Fruit fly (Drosophila melanogaster) whole organism, embryonic: ENCODE data around the gene feo.

Experiments used
- CG10147 ChIP-seq: fragments of 200-800 bp; sonication (Bioruptor generic); optimal IDR thresholded peaks from 2 replicates; lab custom pipeline; 2019; ENCODE audit warnings: missing biosample characterization, mild to moderate bottlenecking, missing genetic modification characterization, moderate library complexity
- CG11085 ChIP-seq: fragments of 200-800 bp; sonication (Bioruptor generic); IDR thresholded peaks from 2 replicates; pipeline ENCODE4 v1.3.6; 2022; ENCODE audit warnings: missing biosample characterization, missing genetic modification characterization
- CG12299 ChIP-seq: fragments of 200-800 bp; sonication (Bioruptor generic); optimal IDR thresholded peaks from 2 replicates; lab custom pipeline; 2018; ENCODE audit warnings: missing biosample characterization, mild to moderate bottlenecking, missing genetic modification characterization
- CG14014 ChIP-seq: fragments of 200-800 bp; sonication (Bioruptor generic); IDR thresholded peaks from 2 replicates; pipeline ENCODE4 v1.3.6; 2022; ENCODE audit warnings: missing biosample characterization, missing genetic modification characterization
- CG14441 ChIP-seq: fragments of 200-800 bp; sonication (Bioruptor generic); IDR thresholded peaks from 2 replicates; pipeline ENCODE4 v1.3.6; 2022; ENCODE audit warnings: missing biosample characterization, missing genetic modification characterization
- CG14860 ChIP-seq: fragments of 200-800 bp; sonication (Bioruptor generic); IDR thresholded peaks from 3 replicates; pipeline ENCODE4 v1.3.6; 2022; ENCODE audit warnings: missing biosample characterization, missing genetic modification characterization; ENCODE audit not compliant: partially characterized antibody
- CG1529 ChIP-seq: fragments of 200-800 bp; sonication (Bioruptor generic); optimal IDR thresholded peaks from 3 replicates; lab custom pipeline; 2018; ENCODE audit warnings: missing biosample characterization, missing genetic modification characterization
- CG15514 ChIP-seq: fragments of 200-800 bp; sonication (Bioruptor generic); optimal IDR thresholded peaks from 3 replicates; lab custom pipeline; 2017; ENCODE audit warnings: missing biosample characterization, missing genetic modification characterization, mild to moderate bottlenecking, moderate library complexity, missing genetic modification reagents
- CG1602 ChIP-seq: fragments of 200-800 bp; sonication (Bioruptor generic); optimal IDR thresholded peaks from 3 replicates; lab custom pipeline; 2016; ENCODE audit warnings: missing biosample characterization, missing genetic modification characterization
- CG16815 ChIP-seq: fragments of 200-800 bp; sonication (Bioruptor generic); optimal IDR thresholded peaks from 3 replicates; lab custom pipeline; 2017; ENCODE audit warnings: missing biosample characterization, mild to moderate bottlenecking, missing genetic modification characterization
- CG2712 ChIP-seq: fragments of 200-800 bp; optimal IDR thresholded peaks from 3 replicates; lab custom pipeline; 2019; ENCODE audit warnings: missing biosample characterization, mild to moderate bottlenecking, missing genetic modification characterization, moderate library complexity
- CG30431 ChIP-seq: fragments of 200-800 bp; sonication (Bioruptor generic); optimal IDR thresholded peaks from 2 replicates; lab custom pipeline; 2017; ENCODE audit warnings: missing biosample characterization, missing genetic modification characterization
- CG3065 ChIP-seq: fragments of 200-800 bp; sonication (Bioruptor generic); optimal IDR thresholded peaks from 2 replicates; lab custom pipeline; 2016; ENCODE audit warnings: missing biosample characterization, missing genetic modification characterization
- CG3838 ChIP-seq: fragments of 200-800 bp; sonication (Bioruptor generic); optimal IDR thresholded peaks from 3 replicates; lab custom pipeline; 2016; ENCODE audit warnings: missing biosample characterization, missing genetic modification characterization
- CG3847 ChIP-seq: fragments of 200-800 bp; sonication (Bioruptor generic); IDR thresholded peaks from 2 replicates; pipeline ENCODE4 v1.3.6; 2022; ENCODE audit warnings: missing biosample characterization, missing genetic modification characterization
- CG5180 ChIP-seq: fragments of 200-800 bp; sonication (Bioruptor generic); optimal IDR thresholded peaks from 3 replicates; lab custom pipeline; 2017; ENCODE audit warnings: missing biosample characterization, missing genetic modification characterization, mild to moderate bottlenecking, moderate library complexity, missing genetic modification reagents
- CG5245 ChIP-seq: fragments of 200-800 bp; sonication (Bioruptor generic); optimal IDR thresholded peaks from 3 replicates; lab custom pipeline; 2016; ENCODE audit warnings: missing biosample characterization, missing genetic modification characterization
- CG6765 ChIP-seq: fragments of 200-800 bp; sonication (Bioruptor generic); optimal IDR thresholded peaks from 3 replicates; lab custom pipeline; 2017; ENCODE audit warnings: missing biosample characterization, mild to moderate bottlenecking, missing genetic modification characterization
- CG7556 ChIP-seq: fragments of 200-800 bp; sonication (Bioruptor generic); optimal IDR thresholded peaks from 2 replicates; lab custom pipeline; 2017; ENCODE audit warnings: missing biosample characterization, mild to moderate bottlenecking, missing genetic modification characterization
- CG9437 ChIP-seq: fragments of 200-800 bp; sonication (Bioruptor generic); optimal IDR thresholded peaks from 2 replicates; lab custom pipeline; 2018; ENCODE audit warnings: missing biosample characterization, mild to moderate bottlenecking, missing genetic modification characterization
- CTCF ChIP-seq: fragments of 200-800 bp; sonication (Bioruptor generic); optimal IDR thresholded peaks from 2 replicates; lab custom pipeline; 2017; ENCODE audit warnings: missing biosample characterization, mild to moderate bottlenecking, missing genetic modification characterization, moderate library complexity
- D19A ChIP-seq: fragments of 200-800 bp; optimal IDR thresholded peaks from 3 replicates; lab custom pipeline; 2019; ENCODE audit warnings: missing biosample characterization, mild to moderate bottlenecking, missing genetic modification characterization, moderate library complexity
- Dp ChIP-seq: fragments of 200-800 bp; sonication (Bioruptor generic); optimal IDR thresholded peaks from 2 replicates; lab custom pipeline; 2018; ENCODE audit warnings: missing biosample characterization, mild to moderate bottlenecking, missing genetic modification characterization, moderate library complexity
- Ets65A ChIP-seq: fragments of 200-800 bp; sonication (Bioruptor generic); peaks from one replicate; lab custom pipeline; 2016; ENCODE audit warnings: missing biosample characterization, missing genetic modification characterization
- Hr3 ChIP-seq: fragments of 200-800 bp; sonication (Bioruptor generic); optimal IDR thresholded peaks from 3 replicates; lab custom pipeline; 2016; ENCODE audit warnings: missing biosample characterization, missing genetic modification characterization
- MESR4 ChIP-seq: fragments of 200-800 bp; sonication (Bioruptor generic); optimal IDR thresholded peaks from 2 replicates; lab custom pipeline; 2018; ENCODE audit warnings: missing biosample characterization, mild to moderate bottlenecking, missing genetic modification characterization, moderate library complexity
- Meics ChIP-seq: fragments of 200-800 bp; sonication (Bioruptor generic); optimal IDR thresholded peaks from 2 replicates; lab custom pipeline; 2017; ENCODE audit warnings: missing biosample characterization, mild to moderate bottlenecking, missing genetic modification characterization
- Neu2 ChIP-seq: fragments of 200-800 bp; sonication (Bioruptor generic); optimal IDR thresholded peaks from 3 replicates; lab custom pipeline; 2016; ENCODE audit warnings: missing biosample characterization, missing genetic modification characterization, borderline replicate concordance
- YL-1 ChIP-seq: fragments of 200-800 bp; sonication (Bioruptor generic); optimal IDR thresholded peaks from 3 replicates; lab custom pipeline; 2017; ENCODE audit warnings: missing biosample characterization, mild to moderate bottlenecking, missing genetic modification characterization
- ato ChIP-seq: fragments of 200-800 bp; sonication (Bioruptor generic); IDR thresholded peaks from 2 replicates; pipeline ENCODE4 v1.3.6; 2022; ENCODE audit warnings: missing biosample characterization, missing genetic modification characterization; ENCODE audit not compliant: partially characterized antibody
- chif ChIP-seq, 2 experiments: fragments of 200-800 bp; sonication (Bioruptor generic); optimal IDR thresholded peaks; 3 replicates each; lab custom pipeline; 2016; ENCODE audit warnings: missing biosample characterization in 2 of 2, missing genetic modification characterization in 2 of 2
- ci ChIP-seq: fragments of 200-800 bp; sonication (Bioruptor generic); IDR thresholded peaks from 3 replicates; pipeline ENCODE4 v1.3.6; 2022; ENCODE audit warnings: missing biosample characterization, missing genetic modification characterization
- croc ChIP-seq: fragments of 200-800 bp; sonication (Bioruptor generic); conservative IDR thresholded peaks from 3 replicates; pipeline ENCODE4 v1.3.6; 2022; ENCODE audit warnings: missing biosample characterization, missing genetic modification characterization
- eve ChIP-seq, 2 experiments: fragments of >200 bp; optimal IDR thresholded peaks; 2 replicates each; lab custom pipeline; 2017; ENCODE audit warnings: missing biosample characterization in 2 of 2, missing genetic modification characterization in 2 of 2
- gem ChIP-seq: fragments of 200-800 bp; sonication (Bioruptor generic); optimal IDR thresholded peaks from 2 replicates; lab custom pipeline; 2019; ENCODE audit warnings: missing biosample characterization, mild to moderate bottlenecking, missing genetic modification characterization, moderate library complexity
- gsb-n ChIP-seq: fragments of 200-800 bp; sonication (Bioruptor generic); optimal IDR thresholded peaks from 3 replicates; lab custom pipeline; 2018; ENCODE audit warnings: missing biosample characterization, mild to moderate bottlenecking, missing genetic modification characterization
- odd ChIP-seq: fragments of 200-800 bp; sonication (Bioruptor generic); optimal IDR thresholded peaks from 2 replicates; lab custom pipeline; 2017; ENCODE audit warnings: missing biosample characterization, mild to moderate bottlenecking, missing genetic modification characterization
- pan ChIP-seq, 4 experiments: fragments of >200 bp in 3 of 4; fragments of 200-800 bp in 1 of 4; sonication (Bioruptor generic) in 1 of 4; optimal IDR thresholded peaks in 3 of 4; IDR thresholded peaks in 1 of 4; 2 replicates each; pipeline versions ENCODE4 v1.3.6 to Lab custom; 2017 to 2022; ENCODE audit warnings: missing biosample characterization in 2 of 4, missing genetic modification characterization in 2 of 4, mixed read lengths in 1 of 4
- salm ChIP-seq: fragments of 200-800 bp; sonication (Bioruptor generic); optimal IDR thresholded peaks from 2 replicates; lab custom pipeline; 2018; ENCODE audit warnings: missing biosample characterization, mild to moderate bottlenecking, missing genetic modification characterization
- slbo ChIP-seq: fragments of 200-800 bp; sonication (Bioruptor generic); IDR thresholded peaks from 2 replicates; pipeline ENCODE4 v1.3.6; 2022; ENCODE audit warnings: missing biosample characterization, missing genetic modification characterization
- sna ChIP-seq: fragments of 200-800 bp; sonication (Bioruptor generic); IDR thresholded peaks from 2 replicates; pipeline ENCODE4 v1.3.6; 2022; ENCODE audit warnings: missing biosample characterization, missing genetic modification characterization; ENCODE audit not compliant: partially characterized antibody
- tio ChIP-seq: fragments of 200-800 bp; sonication (Bioruptor generic); optimal IDR thresholded peaks from 2 replicates; lab custom pipeline; 2017; ENCODE audit warnings: missing biosample characterization, missing genetic modification characterization, inconsistent platforms
- tup ChIP-seq: fragments of 200-800 bp; sonication (Bioruptor generic); optimal IDR thresholded peaks from 2 replicates; lab custom pipeline; 2016; ENCODE audit warnings: missing biosample characterization, mild to moderate bottlenecking, missing genetic modification characterization, moderate library complexity
- unpg ChIP-seq: fragments of 200-800 bp; sonication (Bioruptor generic); optimal IDR thresholded peaks from 3 replicates; lab custom pipeline; 2018; ENCODE audit warnings: missing biosample characterization, mild to moderate bottlenecking, missing genetic modification characterization, moderate library complexity
- wor ChIP-seq: fragments of 200-800 bp; sonication (Bioruptor generic); IDR thresholded peaks from 2 replicates; pipeline ENCODE4 v1.3.6; 2022; ENCODE audit warnings: missing biosample characterization, missing genetic modification characterization
- zen2 ChIP-seq: fragments of 200-800 bp; sonication (Bioruptor generic); IDR thresholded peaks from 3 replicates; pipeline ENCODE4 v1.3.6; 2022; ENCODE audit warnings: missing biosample characterization, missing genetic modification characterization; ENCODE audit not compliant: partially characterized antibody
- zfh1 ChIP-seq: fragments of 200-800 bp; sonication (Bioruptor generic); IDR thresholded peaks from 3 replicates; pipeline ENCODE4 v1.3.6; 2022; ENCODE audit warnings: missing biosample characterization, missing genetic modification characterization

feo gene

DNA sequence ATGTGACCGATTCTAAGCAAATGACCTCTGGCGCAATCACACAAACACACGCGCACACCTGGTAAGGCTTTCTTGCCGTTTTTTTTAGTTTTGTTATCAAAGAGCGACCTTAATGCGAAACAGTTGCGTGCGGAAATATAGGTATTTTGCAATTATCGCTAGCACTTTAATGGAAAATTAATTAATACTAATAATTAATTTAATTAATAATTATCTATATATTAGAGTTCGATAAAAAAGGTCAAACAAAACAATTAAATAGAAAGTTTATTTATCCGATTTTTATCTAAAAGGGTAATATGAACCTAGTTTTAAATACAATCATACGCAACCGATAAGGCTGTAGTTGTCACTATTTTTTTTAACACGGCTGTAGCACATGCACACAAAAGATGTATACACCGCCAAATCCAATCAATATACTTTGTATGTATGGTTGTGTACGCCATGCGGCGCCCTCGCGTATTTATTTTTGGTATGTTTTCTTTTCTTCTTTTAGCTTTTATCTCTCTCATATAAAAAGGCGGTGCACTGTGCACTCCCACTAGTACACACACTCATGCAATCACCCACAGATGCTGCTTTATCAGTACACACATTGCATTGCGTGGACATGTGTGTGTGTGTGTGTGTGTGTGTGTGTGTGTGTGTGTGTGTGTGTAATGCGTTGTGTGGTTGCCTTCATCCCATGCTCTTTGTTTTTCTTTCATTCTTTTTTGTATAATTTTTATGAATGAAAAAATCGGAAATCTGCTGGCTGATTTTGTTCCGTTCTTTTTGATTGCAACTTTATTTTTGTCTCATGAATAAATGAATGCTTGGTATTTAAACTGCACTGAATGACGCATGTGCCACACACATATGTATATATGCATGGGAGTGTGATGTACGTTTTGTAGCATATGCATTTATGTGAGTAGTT is 52.0 kb downstream of the feo start (continued):
- TF ChIP-seq CG14860: no peak
- 0 out of 2 replicates have a peak, but pooled peaks have one; percentile 29 for TF ChIP-seq CG3847
- no peak for TF ChIP-seq chif (GFP tag; optimal IDR thresholded peaks at IDR 0.05; lab: Kevin White, UChicago)
- TF ChIP-seq Hr3 (GFP tag; lab: Kevin White, UChicago): peak; percentile 62
- peak; percentile 16 for TF ChIP-seq tio (GFP tag; lab: Kevin White, UChicago)
- TF ChIP-seq MESR4 (GFP tag; lab: Kevin White, UChicago): no peak
- peak; percentile 64 for TF ChIP-seq Ets65A (GFP tag; lab: Kevin White, UChicago)
- TF ChIP-seq YL-1 (GFP tag; lab: Kevin White, UChicago): no peak
- TF ChIP-seq pan (optimal IDR thresholded peaks at IDR 0.05; lab: Kevin White, UChicago): no peak
- peak in 1 of 2 experiments; percentile 62 for TF ChIP-seq pan (GFP tag; optimal IDR thresholded peaks at IDR 0.05 in 1 of 2, IDR thresholded peaks at IDR 0.05 in 1 of 2)
- peak; percentile 51 for TF ChIP-seq CG5180 (GFP tag; lab: Kevin White, UChicago)
- peak; percentile 42; the same call in 1 of the 2 replicates for TF ChIP-seq CG14441
- no peak for TF ChIP-seq tup
- TF ChIP-seq CG11085 (GFP tag; lab: Robert Waterston, UW): no peak
- TF ChIP-seq CTCF: peak; percentile 9
- peak; percentile 79 for TF ChIP-seq unpg (GFP tag; lab: Kevin White, UChicago)
- TF ChIP-seq CG2712 (tag; lab: Kevin White, UChicago): peak; percentile 81
- TF ChIP-seq D19A: peak; percentile 78
- TF ChIP-seq salm (tag; lab: Kevin White, UChicago): peak; percentile 60
- TF ChIP-seq CG12299: peak; percentile 57
- TF ChIP-seq ato (GFP tag; lab: Robert Waterston, UW): no peak
- no peak for TF ChIP-seq CG16815 (GFP tag; lab: Kevin White, UChicago)
- no peak for TF ChIP-seq CG30431 (GFP tag; lab: Kevin White, UChicago)
- TF ChIP-seq CG15514 (GFP tag; lab: Kevin White, UChicago): peak; percentile 24
- TF ChIP-seq ci (GFP tag; lab: Robert Waterston, UW): 0 out of 3 replicates have a peak, but pooled peaks have one; percentile 4
- TF ChIP-seq wor (GFP tag; lab: Robert Waterston, UW): peak; percentile 53
- peak in 1 of 2 experiments; percentile 46 for TF ChIP-seq eve (GFP tag; optimal IDR thresholded peaks at IDR 0.05; lab: Kevin White, UChicago)
- TF ChIP-seq slbo (GFP tag; lab: Robert Waterston, UW): peak; percentile 31; the same call in 1 of the 2 replicates
- peak; percentile 36 for TF ChIP-seq CG1602 (GFP tag; lab: Kevin White, UChicago)
- peak; percentile 69 for TF ChIP-seq odd (GFP tag; lab: Kevin White, UChicago)
- no peak for TF ChIP-seq sna (GFP tag; lab: Robert Waterston, UW)
- TF ChIP-seq CG3838: no peak
- peak; percentile 87 for TF ChIP-seq gem (tag; lab: Kevin White, UChicago)
- TF ChIP-seq CG9437 (GFP tag; lab: Kevin White, UChicago): peak; percentile 65
- TF ChIP-seq Meics (GFP tag; lab: Kevin White, UChicago): peak; percentile 69
- peak; percentile 30 for TF ChIP-seq CG3065
- peak; percentile 33 for TF ChIP-seq CG5245 (GFP tag; lab: Kevin White, UChicago)
- no peak for TF ChIP-seq zen2
- peak; percentile 34; the same call in 1 of the 3 replicates for TF ChIP-seq croc (GFP tag; lab: Robert Waterston, UW)
- TF ChIP-seq CG6765 (GFP tag; lab: Kevin White, UChicago): peak; percentile 52
- peak; percentile 75 for TF ChIP-seq CG7556 (GFP tag; lab: Kevin White, UChicago)
- TF ChIP-seq gsb-n (tag; lab: Kevin White, UChicago): peak; percentile 65
- 0 out of 3 replicates have a peak, but pooled peaks have one; percentile 39 for TF ChIP-seq zfh1 (GFP tag; lab: Robert Waterston, UW)
- peak; percentile 52 for TF ChIP-seq CG10147 (GFP tag; lab: Kevin White, UChicago)
- no peak for TF ChIP-seq Neu2 (GFP tag; lab: Kevin White, UChicago)
- no peak for TF ChIP-seq Dp (GFP tag; lab: Kevin White, UChicago)
- TF ChIP-seq CG14014 (GFP tag; lab: Robert Waterston, UW): peak; percentile 36; the same call in 1 of the 2 replicates
- TF ChIP-seq CG1529 (GFP tag; lab: Kevin White, UChicago): peak; percentile 47
